Worm (Caenorhabditis elegans): Measurements from ENCODE around the gene cutl-5.

cutl-5 gene

DNA sequence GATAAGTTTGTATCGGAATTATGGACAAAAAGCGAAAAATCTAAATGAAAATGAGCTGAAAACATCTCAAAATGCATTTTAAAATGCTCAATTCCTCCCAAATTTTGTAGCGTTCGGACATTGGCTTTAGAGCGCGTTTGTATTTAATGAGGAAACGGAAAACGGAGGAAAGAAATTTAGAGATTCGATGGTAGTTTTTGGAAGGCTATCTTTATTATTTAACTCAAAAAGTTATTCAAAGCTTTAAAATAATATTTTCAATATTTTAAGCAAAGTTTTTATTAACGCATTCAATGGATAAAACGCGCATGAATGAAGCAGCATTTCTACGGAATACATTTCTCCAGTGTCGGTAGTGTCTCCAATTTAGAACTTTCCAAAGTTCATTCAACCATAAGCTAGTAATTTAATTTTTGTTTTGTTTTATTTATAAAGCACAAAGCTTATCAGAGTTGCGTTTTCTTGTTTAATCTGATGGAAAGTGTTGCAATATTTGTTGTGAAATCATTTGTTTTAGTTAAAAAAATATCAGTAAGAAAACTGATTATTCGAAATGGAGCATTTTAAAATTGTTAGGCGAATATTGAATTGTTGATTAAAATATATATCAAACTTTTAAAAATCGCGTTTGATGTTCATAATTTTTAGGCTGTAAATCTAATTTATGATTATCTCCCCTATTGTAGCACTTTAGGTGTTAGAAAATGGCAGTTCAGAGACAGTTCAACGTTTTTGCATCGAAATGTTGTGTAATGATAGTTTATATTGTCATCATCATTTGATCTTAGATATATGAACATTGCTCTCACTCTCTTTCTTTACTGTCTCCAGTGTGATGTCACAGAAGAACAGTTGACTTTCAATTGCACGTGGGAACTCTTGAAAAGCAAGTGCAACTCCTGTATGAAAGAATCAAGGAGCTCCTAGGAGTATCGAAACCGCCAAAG lies 42.8 kb downstream of the cutl-5 start:
- TF ChIP-seq mls-2 (tag; optimal IDR thresholded peaks at IDR 0.05) (no peak), unc-120 (tag; optimal IDR thresholded peaks at IDR 0.05; ENCODE audit: poor library complexity, severe bottlenecking) (no peak), lsy-2 (tag; optimal IDR thresholded peaks at IDR 0.05) (peak; percentile 80), ces-1 (GFP tag; optimal IDR thresholded peaks at IDR 0.05) (peak; percentile 95), elt-1 (tag; optimal IDR thresholded peaks at IDR 0.05; ENCODE audit: borderline replicate concordance, insufficient read depth) (no peak), tbx-8 (GFP tag; optimal IDR thresholded peaks at IDR 0.05) (no peak), nhr-237 (tag; optimal IDR thresholded peaks at IDR 0.05) (peak; percentile 76), ceh-39 (tag; optimal IDR thresholded peaks at IDR 0.05) (no peak), hlh-1 (tag; optimal IDR thresholded peaks at IDR 0.05) (no peak), lin-13 (tag; optimal IDR thresholded peaks at IDR 0.05) (peak; percentile 4), mep-1 (tag; optimal IDR thresholded peaks at IDR 0.05) (peak; percentile 63), cnd-1 (tag; optimal IDR thresholded peaks at IDR 0.05) (peak; percentile 30), sptf-1 (tag; optimal IDR thresholded peaks at IDR 0.05) (peak; percentile 68)

DNA sequence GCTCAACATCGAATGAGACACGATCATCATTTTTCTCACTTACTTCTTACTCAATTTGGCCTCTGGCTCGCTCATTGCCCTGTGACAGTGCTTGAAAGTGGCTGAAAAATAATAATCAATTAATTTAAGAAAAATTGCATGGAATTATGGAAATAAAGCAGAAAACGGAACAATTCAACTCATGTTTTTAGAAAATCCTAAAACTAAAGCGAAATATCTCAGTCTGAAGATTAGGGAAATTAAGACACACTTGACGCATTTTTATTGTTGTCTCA lies 43.5 kb downstream of the cutl-5 start, which contains the start of gene kars-1:
Gene kars-1, minus strand, starts transcription at position 101 of the 275 bp plus-strand sequence.
- no peak for TF ChIP-seq elt-1 (tag; optimal IDR thresholded peaks at IDR 0.05; ENCODE audit: borderline replicate concordance, insufficient read depth)
- TF ChIP-seq mab-5 (tag; optimal IDR thresholded peaks at IDR 0.05), result no peak
- no peak for TF ChIP-seq lin-32 (GFP tag; optimal IDR thresholded peaks at IDR 0.05)
- TF ChIP-seq ham-2 (GFP tag; optimal IDR thresholded peaks at IDR 0.05), result no peak
- TF ChIP-seq nhr-76 (tag; optimal IDR thresholded peaks at IDR 0.05), result no peak
- no peak for TF ChIP-seq snpc-4 (tag; optimal IDR thresholded peaks at IDR 0.05)
- TF ChIP-seq pha-4 (tag; optimal IDR thresholded peaks at IDR 0.05), result no peak
- no peak for TF ChIP-seq mls-2 (tag; optimal IDR thresholded peaks at IDR 0.05)
- no peak for TF ChIP-seq lin-13 (tag; optimal IDR thresholded peaks at IDR 0.05)
- no peak for TF ChIP-seq drap-1 (GFP tag; optimal IDR thresholded peaks at IDR 0.05)
- TF ChIP-seq ceh-83 (GFP tag; optimal IDR thresholded peaks at IDR 0.05), result no peak

DNA sequence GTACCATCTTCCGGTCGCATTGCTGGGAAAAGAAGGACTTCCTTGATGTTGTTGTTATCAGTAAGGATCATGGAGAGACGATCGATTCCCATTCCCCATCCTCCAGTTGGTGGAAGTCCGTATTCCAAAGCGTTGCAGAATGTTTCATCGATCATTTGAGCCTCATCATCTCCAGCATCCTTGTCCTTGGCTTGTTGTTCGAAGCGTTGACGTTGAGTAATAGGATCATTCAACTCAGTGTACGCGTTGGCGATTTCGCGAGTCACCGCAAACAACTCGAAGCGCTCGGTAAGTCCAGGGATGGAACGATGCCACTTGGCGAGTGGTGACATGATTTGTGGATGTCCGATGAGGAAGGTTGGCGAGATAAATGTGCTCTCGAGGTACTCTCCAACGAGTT lies 45.3 kb downstream of the cutl-5 start:
- TF ChIP-seq nhr-28 (tag; optimal IDR thresholded peaks at IDR 0.05) (no peak), cnd-1 (tag; optimal IDR thresholded peaks at IDR 0.05) (no peak), hlh-1 (tag; optimal IDR thresholded peaks at IDR 0.05) (no peak)

DNA sequence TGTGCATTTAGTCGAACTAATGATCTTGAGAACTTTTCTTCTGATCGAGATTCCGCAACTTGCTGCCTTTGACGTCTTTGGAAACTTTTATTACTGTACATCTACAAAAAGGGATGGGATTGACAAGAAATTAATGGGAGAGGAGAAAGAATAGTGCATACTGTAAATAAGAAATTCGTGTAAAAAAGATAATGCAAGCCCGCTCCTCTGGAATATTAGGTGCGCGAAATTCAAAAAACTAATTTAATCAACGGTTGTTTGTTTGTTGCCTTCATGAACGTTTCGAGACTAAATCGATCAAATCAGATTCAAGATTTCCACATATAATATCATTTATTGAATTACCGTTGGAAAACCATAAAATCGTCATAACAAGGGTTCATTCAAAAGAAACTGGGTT lies 45.8 kb downstream of the cutl-5 start, which contains the start of gene him-14:
Gene him-14, minus strand, starts transcription at position 101 of the 400 bp plus-strand sequence.
- no peak for TF ChIP-seq M03D4.4 (tag; optimal IDR thresholded peaks at IDR 0.05)
- no peak for TF ChIP-seq pha-4 (tag; optimal IDR thresholded peaks at IDR 0.05)
- no peak for TF ChIP-seq nhr-2 (tag; optimal IDR thresholded peaks at IDR 0.05)
- no peak for TF ChIP-seq cnd-1 (tag; optimal IDR thresholded peaks at IDR 0.05)
- no peak for TF ChIP-seq lin-13 (tag; optimal IDR thresholded peaks at IDR 0.05)
- no peak for TF ChIP-seq ces-1 (GFP tag; optimal IDR thresholded peaks at IDR 0.05)
- no peak for TF ChIP-seq elt-3 (tag; optimal IDR thresholded peaks at IDR 0.05)
- TF ChIP-seq blmp-1 (tag; optimal IDR thresholded peaks at IDR 0.05), result no peak
- TF ChIP-seq hlh-1 (tag; optimal IDR thresholded peaks at IDR 0.05), result no peak
- no peak for TF ChIP-seq elt-1 (tag; optimal IDR thresholded peaks at IDR 0.05; ENCODE audit: borderline replicate concordance, insufficient read depth)
- TF ChIP-seq sptf-1 (tag; optimal IDR thresholded peaks at IDR 0.05), result no peak
- TF ChIP-seq unc-120 (tag; optimal IDR thresholded peaks at IDR 0.05; ENCODE audit: poor library complexity, severe bottlenecking), result no peak
- no peak for TF ChIP-seq sem-2 (GFP tag; optimal IDR thresholded peaks at IDR 0.05)
- no peak for TF ChIP-seq nhr-28 (tag; optimal IDR thresholded peaks at IDR 0.05)
- no peak for TF ChIP-seq zip-8 (tag; optimal IDR thresholded peaks at IDR 0.05)

DNA sequence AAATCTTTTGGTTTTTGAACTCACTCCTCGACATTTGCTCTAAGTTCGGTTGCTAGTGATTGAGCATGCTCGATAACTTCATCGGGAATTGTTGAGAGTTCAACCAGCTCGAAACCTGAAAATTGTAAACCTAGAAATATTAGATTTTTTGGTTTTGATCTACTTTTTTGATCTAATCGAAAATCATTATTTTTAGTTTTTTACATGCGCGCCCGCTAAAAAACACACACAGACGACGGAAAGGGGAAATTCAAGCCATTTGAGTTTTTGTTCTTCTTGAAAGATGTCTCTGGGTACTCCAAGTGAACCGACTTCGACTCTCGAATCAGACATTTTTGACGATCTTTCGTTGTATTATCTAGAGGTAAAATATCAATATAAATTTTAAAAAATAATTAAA lies 50.3 kb downstream of the cutl-5 start, which contains the start of gene nos-2:
Gene nos-2, plus strand, starts transcription at position 228 of the 400 bp plus-strand sequence.
- no peak for TF ChIP-seq unc-39 (tag; optimal IDR thresholded peaks at IDR 0.05)
- TF ChIP-seq pha-4 (tag; optimal IDR thresholded peaks at IDR 0.05), result no peak
- no peak for TF ChIP-seq zip-8 (tag; optimal IDR thresholded peaks at IDR 0.05)
- TF ChIP-seq lin-13 (tag; optimal IDR thresholded peaks at IDR 0.05), result no peak
- no peak for TF ChIP-seq mab-5 (tag; optimal IDR thresholded peaks at IDR 0.05)
- TF ChIP-seq ceh-43 (GFP tag; optimal IDR thresholded peaks at IDR 0.05), result no peak
- no peak for TF ChIP-seq sem-2 (GFP tag; optimal IDR thresholded peaks at IDR 0.05)
- no peak for TF ChIP-seq lsy-2 (tag; optimal IDR thresholded peaks at IDR 0.05)
- no peak for TF ChIP-seq ham-2 (GFP tag; optimal IDR thresholded peaks at IDR 0.05)

All from whole organism, mixed stage, embryonic.